Fruit fly (Drosophila melanogaster) whole organism, embryonic: ENCODE results near the gene how.

Experiments
- Adf1 ChIP-seq: fragments of 200-800 bp; sonication (Bioruptor generic); IDR thresholded peaks from 2 replicates; pipeline ENCODE4 v1.3.6; 2022; ENCODE audit warnings: missing biosample characterization, missing genetic modification characterization
- Blimp-1 ChIP-seq: fragments of 200-800 bp; sonication (Bioruptor generic); optimal IDR thresholded peaks from 3 replicates; lab custom pipeline; 2018; ENCODE audit warnings: missing biosample characterization, missing genetic modification characterization, mild to moderate bottlenecking, moderate library complexity, missing genetic modification reagents
- Bteb2 ChIP-seq: fragments of 200-800 bp; sonication (Bioruptor generic); optimal IDR thresholded peaks from 2 replicates; lab custom pipeline; 2016; ENCODE audit warnings: missing biosample characterization, missing genetic modification characterization
- CG10274 ChIP-seq: fragments of 200-800 bp; sonication (Bioruptor generic); optimal IDR thresholded peaks from 3 replicates; lab custom pipeline; 2017; ENCODE audit warnings: missing biosample characterization, mild to moderate bottlenecking, missing genetic modification characterization
- CG11085 ChIP-seq: fragments of 200-800 bp; sonication (Bioruptor generic); IDR thresholded peaks from 2 replicates; pipeline ENCODE4 v1.3.6; 2022; ENCODE audit warnings: missing biosample characterization, missing genetic modification characterization
- CG11247 ChIP-seq: fragments of 200-800 bp; sonication (Bioruptor generic); IDR thresholded peaks from 2 replicates; pipeline ENCODE4 v1.3.6; 2022; ENCODE audit warnings: missing biosample characterization, missing genetic modification characterization
- CG12104 ChIP-seq: fragments of 200-800 bp; sonication (Bioruptor generic); optimal IDR thresholded peaks from 3 replicates; lab custom pipeline; 2016; ENCODE audit warnings: missing biosample characterization, missing genetic modification characterization
- CG15011 ChIP-seq: fragments of 200-800 bp; sonication (Bioruptor generic); optimal IDR thresholded peaks from 3 replicates; lab custom pipeline; 2018; ENCODE audit warnings: missing biosample characterization, mild to moderate bottlenecking, missing genetic modification characterization
- CG1529 ChIP-seq: fragments of 200-800 bp; sonication (Bioruptor generic); optimal IDR thresholded peaks from 3 replicates; lab custom pipeline; 2018; ENCODE audit warnings: missing biosample characterization, missing genetic modification characterization
- CG1602 ChIP-seq: fragments of 200-800 bp; sonication (Bioruptor generic); optimal IDR thresholded peaks from 3 replicates; lab custom pipeline; 2016; ENCODE audit warnings: missing biosample characterization, missing genetic modification characterization
- CG1832 ChIP-seq: fragments of 200-800 bp; sonication (Bioruptor generic); optimal IDR thresholded peaks from 2 replicates; lab custom pipeline; 2017; ENCODE audit warnings: missing biosample characterization, mild to moderate bottlenecking, missing genetic modification characterization, inconsistent platforms
- CG2199 ChIP-seq: fragments of 200-800 bp; sonication (Bioruptor generic); IDR thresholded peaks from 3 replicates; pipeline ENCODE4 v1.3.6; 2022; ENCODE audit warnings: missing biosample characterization, missing genetic modification characterization
- CG2712 ChIP-seq: fragments of 200-800 bp; optimal IDR thresholded peaks from 3 replicates; lab custom pipeline; 2019; ENCODE audit warnings: missing biosample characterization, mild to moderate bottlenecking, missing genetic modification characterization, moderate library complexity
- CG30020 ChIP-seq: fragments of 200-800 bp; optimal IDR thresholded peaks from 2 replicates; lab custom pipeline; 2019; ENCODE audit warnings: missing biosample characterization, mild to moderate bottlenecking, missing genetic modification characterization, moderate library complexity
- CG31365 ChIP-seq: fragments of 200-800 bp; sonication (Bioruptor generic); optimal IDR thresholded peaks from 2 replicates; lab custom pipeline; 2018; ENCODE audit warnings: missing biosample characterization, mild to moderate bottlenecking, missing genetic modification characterization
- CG31441 ChIP-seq: fragments of 200-800 bp; sonication (Bioruptor generic); IDR thresholded peaks from 2 replicates; pipeline ENCODE4 v1.3.6; 2022; ENCODE audit warnings: missing biosample characterization, missing genetic modification characterization
- CG4730 ChIP-seq: fragments of 200-800 bp; sonication (Bioruptor generic); IDR thresholded peaks from 2 replicates; pipeline ENCODE4 v1.3.6; 2022; ENCODE audit warnings: missing biosample characterization, missing genetic modification characterization
- CG4854 ChIP-seq: fragments of 200-800 bp; sonication (Bioruptor generic); optimal IDR thresholded peaks from 2 replicates; lab custom pipeline; 2016; ENCODE audit warnings: missing biosample characterization, missing genetic modification characterization, inconsistent platforms
- CG5245 ChIP-seq: fragments of 200-800 bp; sonication (Bioruptor generic); optimal IDR thresholded peaks from 3 replicates; lab custom pipeline; 2016; ENCODE audit warnings: missing biosample characterization, missing genetic modification characterization
- CG6654 ChIP-seq: fragments of 200-800 bp; sonication (Bioruptor generic); optimal IDR thresholded peaks from 2 replicates; lab custom pipeline; 2017; ENCODE audit warnings: missing biosample characterization, mild to moderate bottlenecking, missing genetic modification characterization
- CG6813 ChIP-seq: fragments of 200-800 bp; sonication (Bioruptor generic); optimal IDR thresholded peaks from 2 replicates; lab custom pipeline; 2017; ENCODE audit warnings: missing biosample characterization, missing genetic modification characterization, mild to moderate bottlenecking, moderate library complexity, missing genetic modification reagents
- CG7963 ChIP-seq: fragments of 200-800 bp; sonication (Bioruptor generic); IDR thresholded peaks from 3 replicates; pipeline ENCODE4 v1.3.6; 2022; ENCODE audit warnings: missing biosample characterization, missing genetic modification characterization; ENCODE audit not compliant: partially characterized antibody
- CG8359 ChIP-seq: fragments of 200-800 bp; sonication (Bioruptor generic); optimal IDR thresholded peaks from 2 replicates; lab custom pipeline; 2017; ENCODE audit warnings: missing biosample characterization, mild to moderate bottlenecking, missing genetic modification characterization, borderline replicate concordance
- CG8478 ChIP-seq: fragments of >200 bp; optimal IDR thresholded peaks from 2 replicates; lab custom pipeline; 2018
- Chrac-16 ChIP-seq: fragments of 200-800 bp; sonication (Bioruptor generic); optimal IDR thresholded peaks from 3 replicates; lab custom pipeline; 2016; ENCODE audit warnings: missing biosample characterization, missing genetic modification characterization
- CoRest ChIP-seq: fragments of 200-800 bp; sonication (Bioruptor generic); optimal IDR thresholded peaks from 3 replicates; lab custom pipeline; 2018; ENCODE audit warnings: missing biosample characterization, mild to moderate bottlenecking, missing genetic modification characterization, moderate library complexity
- Ets65A ChIP-seq: fragments of 200-800 bp; sonication (Bioruptor generic); peaks from one replicate; lab custom pipeline; 2016; ENCODE audit warnings: missing biosample characterization, missing genetic modification characterization
- HHEX ChIP-seq: fragments of 200-800 bp; sonication (Bioruptor generic); optimal IDR thresholded peaks from 3 replicates; lab custom pipeline; 2017; ENCODE audit warnings: missing biosample characterization, mild to moderate bottlenecking, missing genetic modification characterization, missing genetic modification reagents
- HLH54F ChIP-seq: fragments of 200-800 bp; sonication (Bioruptor generic); optimal IDR thresholded peaks from 3 replicates; lab custom pipeline; 2016; ENCODE audit warnings: missing biosample characterization, missing genetic modification characterization
- HmgZ ChIP-seq: fragments of 200-800 bp; sonication (Bioruptor generic); optimal IDR thresholded peaks from 2 replicates; lab custom pipeline; 2018; ENCODE audit warnings: missing biosample characterization, mild to moderate bottlenecking, missing genetic modification characterization
- Mes4 ChIP-seq: fragments of 200-800 bp; sonication (Bioruptor generic); optimal IDR thresholded peaks from 2 replicates; lab custom pipeline; 2016; ENCODE audit warnings: missing biosample characterization, missing genetic modification characterization
- Neu2 ChIP-seq: fragments of 200-800 bp; sonication (Bioruptor generic); optimal IDR thresholded peaks from 3 replicates; lab custom pipeline; 2016; ENCODE audit warnings: missing biosample characterization, missing genetic modification characterization, borderline replicate concordance
- Taf1 ChIP-seq: fragments of 200-800 bp; sonication (Bioruptor generic); IDR thresholded peaks from 2 replicates; pipeline ENCODE4 v1.3.6; 2022; ENCODE audit warnings: missing biosample characterization, missing genetic modification characterization
- da ChIP-seq: fragments of 200-800 bp; sonication (Bioruptor generic); optimal IDR thresholded peaks from 2 replicates; lab custom pipeline; 2016; ENCODE audit warnings: missing biosample characterization, missing genetic modification characterization
- danr ChIP-seq: fragments of 200-800 bp; sonication (Bioruptor generic); IDR thresholded peaks from 2 replicates; pipeline ENCODE4 v1.3.6; 2022; ENCODE audit warnings: missing biosample characterization, missing genetic modification characterization
- dimm ChIP-seq: fragments of 200-800 bp; sonication (Bioruptor generic); IDR thresholded peaks from 2 replicates; pipeline ENCODE4 v1.3.6; 2022; ENCODE audit warnings: missing biosample characterization, missing genetic modification characterization
- emc ChIP-seq: fragments of 200-800 bp; sonication (Bioruptor generic); optimal IDR thresholded peaks from 2 replicates; lab custom pipeline; 2016; ENCODE audit warnings: missing biosample characterization, missing genetic modification characterization
- gsb ChIP-seq: fragments of 200-800 bp; sonication (Bioruptor generic); IDR thresholded peaks from 2 replicates; pipeline ENCODE4 v1.3.6; 2022; ENCODE audit warnings: missing biosample characterization, missing genetic modification characterization
- gt ChIP-seq: fragments of 200-800 bp; sonication (Bioruptor generic); IDR thresholded peaks from 2 replicates; pipeline ENCODE4 v1.3.6; 2022; ENCODE audit warnings: missing biosample characterization, missing genetic modification characterization
- h ChIP-seq: fragments of >200 bp; optimal IDR thresholded peaks from 2 replicates; lab custom pipeline; 2017
- ham ChIP-seq: fragments of 200-800 bp; sonication (Bioruptor generic); IDR thresholded peaks from 2 replicates; pipeline ENCODE4 v1.3.6; 2022; ENCODE audit warnings: missing biosample characterization, missing genetic modification characterization
- lola ChIP-seq, 3 experiments: fragments of >200 bp in 2 of 3; fragments of 200-800 bp in 1 of 3; sonication (Bioruptor generic) in 1 of 3; optimal IDR thresholded peaks; 2 replicates each; lab custom pipeline; 2017 to 2019; ENCODE audit warnings: missing biosample characterization in 3 of 3, missing genetic modification characterization in 3 of 3, mild to moderate bottlenecking in 1 of 3, moderate library complexity in 1 of 3
- mld ChIP-seq: fragments of 200-800 bp; sonication (Bioruptor generic); IDR thresholded peaks from 3 replicates; pipeline ENCODE4 v1.3.6; 2022; ENCODE audit warnings: missing biosample characterization, missing genetic modification characterization; ENCODE audit not compliant: partially characterized antibody
- onecut ChIP-seq: fragments of 200-800 bp; sonication (Bioruptor generic); IDR thresholded peaks from 2 replicates; pipeline ENCODE4 v1.3.6; 2022; ENCODE audit warnings: missing biosample characterization, missing genetic modification characterization
- otp ChIP-seq: fragments of 200-800 bp; sonication (Bioruptor generic); IDR thresholded peaks from 3 replicates; pipeline ENCODE4, ENCODE4 v1.3.6; 2022; ENCODE audit warnings: missing biosample characterization, missing genetic modification characterization
- pum ChIP-seq: fragments of 200-800 bp; sonication (Bioruptor generic); optimal IDR thresholded peaks from 2 replicates; lab custom pipeline; 2016; ENCODE audit warnings: missing biosample characterization, missing genetic modification characterization
- salm ChIP-seq: fragments of 200-800 bp; sonication (Bioruptor generic); optimal IDR thresholded peaks from 2 replicates; lab custom pipeline; 2018; ENCODE audit warnings: missing biosample characterization, mild to moderate bottlenecking, missing genetic modification characterization
- sens-2 ChIP-seq: fragments of 200-800 bp; sonication (Bioruptor generic); IDR thresholded peaks from 2 replicates; pipeline ENCODE4 v1.3.6; 2022; ENCODE audit warnings: missing biosample characterization, missing genetic modification characterization
- sob ChIP-seq: fragments of 200-800 bp; sonication (Bioruptor generic); IDR thresholded peaks from 2 replicates; pipeline ENCODE4 v1.3.6; 2022; ENCODE audit warnings: missing biosample characterization, missing genetic modification characterization
- sqz ChIP-seq: fragments of 200-800 bp; sonication (Bioruptor generic); optimal IDR thresholded peaks from 3 replicates; lab custom pipeline; 2018; ENCODE audit warnings: missing biosample characterization, mild to moderate bottlenecking, missing genetic modification characterization
- wdn ChIP-seq: fragments of 200-800 bp; sonication (Bioruptor generic); IDR thresholded peaks from 2 replicates; pipeline ENCODE4 v1.3.6; 2022; ENCODE audit warnings: missing biosample characterization, missing genetic modification characterization

how gene

DNA sequence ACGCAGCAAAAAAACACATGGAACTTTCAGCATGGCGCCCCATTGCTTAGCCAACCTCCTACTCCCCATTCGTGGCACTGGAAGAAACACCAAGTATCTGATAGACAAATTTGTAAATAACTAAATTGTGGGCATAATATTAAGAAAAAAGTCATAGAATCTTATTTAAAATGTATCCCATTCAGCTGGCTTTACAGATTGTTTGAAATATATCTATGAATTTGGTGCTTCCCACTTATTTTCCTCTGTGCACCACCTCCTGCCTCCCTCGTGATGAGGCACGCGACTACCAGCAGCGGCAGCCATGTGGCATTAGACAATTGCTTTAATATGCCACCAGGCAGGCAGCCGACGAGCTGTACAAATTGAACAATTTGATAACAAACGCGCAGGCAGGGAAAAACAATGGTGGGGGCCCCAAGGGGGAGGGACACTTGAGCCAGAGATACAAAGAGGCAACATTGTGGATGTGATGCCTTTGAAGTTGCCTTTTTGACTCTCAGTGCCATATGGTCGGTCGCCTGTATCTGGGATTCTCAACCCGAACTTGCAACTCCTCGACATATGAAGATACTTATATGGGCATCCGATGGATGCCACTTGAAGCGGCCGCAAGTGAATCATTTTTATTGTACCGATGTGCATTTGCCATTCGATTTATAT, 7.3 kb downstream of the how start (continued):
- TF ChIP-seq sens-2 (GFP tag; lab: Robert Waterston, UW): peak; percentile 67
- peak; percentile 79 for TF ChIP-seq otp (GFP tag; lab: Robert Waterston, UW)
- TF ChIP-seq Ets65A (GFP tag; lab: Kevin White, UChicago): peak; percentile 92
- peak in 1 of 3 experiments; percentile 58 for TF ChIP-seq lola (GFP tag; optimal IDR thresholded peaks at IDR 0.05; lab: Kevin White, UChicago)
- TF ChIP-seq HmgZ (tag; lab: Kevin White, UChicago): peak; percentile 78
- TF ChIP-seq h: no peak
- TF ChIP-seq CG2199: no peak; the same call in 2 of the 3 replicates
- peak; percentile 34 for TF ChIP-seq emc (GFP tag; lab: Kevin White, UChicago)
- peak; percentile 9 for TF ChIP-seq sqz (GFP tag; lab: Kevin White, UChicago)
- TF ChIP-seq Chrac-16: peak; percentile 69
- TF ChIP-seq CG4854 (GFP tag; lab: Kevin White, UChicago): peak; percentile 35
- TF ChIP-seq CG30020 (tag; lab: Kevin White, UChicago): peak; percentile 22
- peak; percentile 77 for TF ChIP-seq Bteb2 (GFP tag; lab: Kevin White, UChicago)
- TF ChIP-seq danr (GFP tag; lab: Robert Waterston, UW): peak; percentile 59; the same call in 1 of the 2 replicates
- TF ChIP-seq CG1832 (GFP tag; lab: Kevin White, UChicago): no peak
- peak; percentile 70 for TF ChIP-seq wdn
- no peak for TF ChIP-seq CG8478
- TF ChIP-seq CG1602 (GFP tag; lab: Kevin White, UChicago): peak; percentile 67
- peak; percentile 45 for TF ChIP-seq CG10274 (GFP tag; lab: Kevin White, UChicago)
- peak; percentile 53 for TF ChIP-seq CG15011 (GFP tag; lab: Kevin White, UChicago)
- peak; percentile 49 for TF ChIP-seq CG31365 (tag; lab: Kevin White, UChicago)
- peak; percentile 85 for TF ChIP-seq sob (GFP tag; lab: Robert Waterston, UW)
- peak; percentile 75 for TF ChIP-seq onecut
- peak; percentile 34 for TF ChIP-seq CG8359 (GFP tag; lab: Kevin White, UChicago)
- TF ChIP-seq CG1529 (GFP tag; lab: Kevin White, UChicago): peak; percentile 75
- TF ChIP-seq dimm (GFP tag; lab: Robert Waterston, UW): no peak; the same call in 1 of the 2 replicates
- peak; percentile 61 for TF ChIP-seq Taf1 (GFP tag; lab: Robert Waterston, UW)
- TF ChIP-seq salm: peak; percentile 72
- peak; percentile 71 for TF ChIP-seq HLH54F (GFP tag; lab: Kevin White, UChicago)
- no peak for TF ChIP-seq CG7963 (GFP tag; lab: Robert Waterston, UW)
- TF ChIP-seq CoRest (tag; lab: Kevin White, UChicago): peak; percentile 80
- TF ChIP-seq CG11085: no peak
- peak; percentile 88 for TF ChIP-seq CG2712 (tag; lab: Kevin White, UChicago)
- peak; percentile 73 for TF ChIP-seq da (GFP tag; lab: Kevin White, UChicago)
- TF ChIP-seq CG6813 (GFP tag; lab: Kevin White, UChicago): peak; percentile 71
- peak; percentile 66 for TF ChIP-seq CG11247 (GFP tag; lab: Robert Waterston, UW)
- TF ChIP-seq HHEX: peak; percentile 84
- peak; percentile 58 for TF ChIP-seq gsb (GFP tag; lab: Robert Waterston, UW)
- peak; percentile 59 for TF ChIP-seq CG12104
- peak; percentile 68 for TF ChIP-seq pum (GFP tag; lab: Kevin White, UChicago)
- TF ChIP-seq mld (GFP tag; lab: Robert Waterston, UW): no peak
- peak; percentile 15; the same call in 1 of the 2 replicates for TF ChIP-seq gt (GFP tag; lab: Robert Waterston, UW)
- no peak for TF ChIP-seq Neu2 (GFP tag; lab: Kevin White, UChicago)
- TF ChIP-seq Blimp-1 (GFP tag; lab: Kevin White, UChicago): peak; percentile 86
- TF ChIP-seq ham (GFP tag; lab: Robert Waterston, UW): peak; percentile 26; the same call in 1 of the 2 replicates
- TF ChIP-seq CG6654 (GFP tag; lab: Kevin White, UChicago): peak; percentile 16
- TF ChIP-seq CG4730 (GFP tag; lab: Robert Waterston, UW): peak; percentile 77
- TF ChIP-seq CG5245: peak; percentile 62
- peak; percentile 71 for TF ChIP-seq CG31441 (GFP tag; lab: Robert Waterston, UW)
- TF ChIP-seq Adf1 (GFP tag; lab: Robert Waterston, UW): no peak
- peak; percentile 31 for TF ChIP-seq Mes4 (GFP tag; lab: Kevin White, UChicago)
